Worm (Caenorhabditis elegans): ENCODE measurements around the gene pyp-1.

The pyp-1 gene

ce11 chrIV:10048268-10048667, 49.5 kb upstream of the pyp-1 start:
- TF ChIP-seq nhr-11 (tag; optimal IDR thresholded peaks at IDR 0.05) = peak; percentile 54
- no peak for TF ChIP-seq saeg-2 (GFP tag; IDR thresholded peaks at IDR 0.05)
- TF ChIP-seq dpl-1 (GFP tag; optimal IDR thresholded peaks at IDR 0.05) = no peak
- no peak for TF ChIP-seq lin-15B (tag; optimal IDR thresholded peaks at IDR 0.05)

ce11 chrIV:10047108-10047507, 48.4 kb upstream of the pyp-1 start, which contains the start of gene T04B2.3:
Gene T04B2.3 (plus strand): TSS chrIV:10047408.
- no peak for TF ChIP-seq php-3 (GFP tag; IDR thresholded peaks at IDR 0.05)
- no peak for TF ChIP-seq hmg-1.1 (GFP tag; IDR thresholded peaks at IDR 0.05)
- TF ChIP-seq tra-1 (GFP tag; IDR thresholded peaks at IDR 0.05) = no peak
- TF ChIP-seq F26F4.8 (GFP tag; conservative IDR thresholded peaks at IDR 0.05) = no peak
- no peak for TF ChIP-seq daf-19 (GFP tag; conservative IDR thresholded peaks at IDR 0.05)
- TF ChIP-seq ztf-11 (tag; optimal IDR thresholded peaks at IDR 0.05) = no peak
- no peak for TF ChIP-seq ceh-32 (tag; optimal IDR thresholded peaks at IDR 0.05; ENCODE audit: poor library complexity)
- no peak for TF ChIP-seq Y75B8A.6 (GFP tag; IDR thresholded peaks at IDR 0.05)
- TF ChIP-seq lin-15B (tag; optimal IDR thresholded peaks at IDR 0.05) = no peak
- TF ChIP-seq nhr-42 (GFP tag; IDR thresholded peaks at IDR 0.05) = no peak
- TF ChIP-seq spr-3 (GFP tag; optimal IDR thresholded peaks at IDR 0.05) = no peak
- no peak for TF ChIP-seq aha-1 (tag)
- no peak for TF ChIP-seq nhr-102 (tag; optimal IDR thresholded peaks at IDR 0.05)

- TF ChIP-seq unc-62 (GFP tag; optimal IDR thresholded peaks at IDR 0.05 in 1 of 2) (peak in 1 of 2 experiments; percentile 77), unc-62 (tag; optimal IDR thresholded peaks at IDR 0.05) (no peak), nhr-48 (tag; optimal IDR thresholded peaks at IDR 0.05) (no peak), aha-1 (tag) (peak; percentile 14), ceh-44 (GFP tag; IDR thresholded peaks at IDR 0.05) (no peak), nhr-11 (tag; optimal IDR thresholded peaks at IDR 0.05) (peak; percentile 23), daf-16 (GFP tag; optimal IDR thresholded peaks at IDR 0.05) (peak in 1 of 2 experiments; percentile 35), daf-16 (tag; optimal IDR thresholded peaks at IDR 0.05) (no peak)
Observed at ce11 chrIV:10046005-10046404, 47.3 kb upstream of the pyp-1 start.

ce11 chrIV:10042881-10043280, 44.2 kb upstream of the pyp-1 start, which contains the start of gene frk-1:
Gene frk-1 (plus strand): TSS chrIV:10043181.
- TF ChIP-seq zag-1 (tag; optimal IDR thresholded peaks at IDR 0.05) (no peak), aha-1 (tag) (peak; percentile 73)

- TF ChIP-seq mdl-1 (tag; optimal IDR thresholded peaks at IDR 0.05) (no peak), lir-3 (tag; optimal IDR thresholded peaks at IDR 0.05) (no peak), unc-62 (GFP tag; optimal IDR thresholded peaks at IDR 0.05 in 1 of 2) (no peak), unc-62 (tag; optimal IDR thresholded peaks at IDR 0.05) (no peak), mes-2 (tag; optimal IDR thresholded peaks at IDR 0.05; ENCODE audit: poor library complexity, severe bottlenecking) (no peak), lin-29 (GFP tag; IDR thresholded peaks at IDR 0.05) (no peak), ceh-32 (tag; optimal IDR thresholded peaks at IDR 0.05; ENCODE audit: poor library complexity) (no peak), snpc-4 (tag; optimal IDR thresholded peaks at IDR 0.05) (no peak), nhr-25 (tag; optimal IDR thresholded peaks at IDR 0.05; ENCODE audit: borderline replicate concordance, insufficient read depth) (no peak), spr-1 (tag; optimal IDR thresholded peaks at IDR 0.05) (no peak), saeg-2 (GFP tag; IDR thresholded peaks at IDR 0.05) (no peak), ztf-7 (tag; optimal IDR thresholded peaks at IDR 0.05) (no peak), ceh-20 (GFP tag; IDR thresholded peaks at IDR 0.05) (no peak), ceh-44 (GFP tag; IDR thresholded peaks at IDR 0.05) (no peak), F10B5.3 (tag; optimal IDR thresholded peaks at IDR 0.05) (no peak), tag-97 (GFP tag; IDR thresholded peaks at IDR 0.05) (no peak), daf-19 (GFP tag; conservative IDR thresholded peaks at IDR 0.05) (no peak), lsy-2 (tag; optimal IDR thresholded peaks at IDR 0.05) (no peak), ceh-82 (tag; optimal IDR thresholded peaks at IDR 0.05) (no peak), D1046.2 (GFP tag; IDR thresholded peaks at IDR 0.05) (no peak), ceh-62 (tag; optimal IDR thresholded peaks at IDR 0.05) (no peak)
Observed at ce11 chrIV:10040803-10041202, 42.1 kb upstream of the pyp-1 start, which contains the start of gene dhs-31. Gene dhs-31 (minus strand): TSS chrIV:10040903.
